Worm (Caenorhabditis elegans) whole organism, late embryonic: ENCODE data around the gene npp-5.

Experiments used
- K02D7.2 ChIP-seq: sonication (generic microtip); optimal IDR thresholded peaks from 2 replicates; lab custom pipeline; 2017; ENCODE audit warnings: mild to moderate bottlenecking, missing genetic modification characterization, missing compliant biosample characterization
- T23F11.4 ChIP-seq: fragments of 200-800 bp; sonication (Bioruptor generic); optimal IDR thresholded peaks from 2 replicates; lab custom pipeline; 2018; ENCODE audit warnings: mild to moderate bottlenecking, missing genetic modification characterization, missing compliant biosample characterization
- Y22D7AL.16 ChIP-seq: sonication (generic microtip); optimal IDR thresholded peaks from 2 replicates; lab custom pipeline; 2016; ENCODE audit warnings: missing genetic modification characterization, missing compliant biosample characterization
- ahr-1 ChIP-seq: sonication (generic microtip); optimal IDR thresholded peaks from 2 replicates; lab custom pipeline; 2016; ENCODE audit warnings: missing genetic modification characterization, missing compliant biosample characterization
- ceh-14 ChIP-seq: sonication (generic microtip); optimal IDR thresholded peaks from 2 replicates; lab custom pipeline; 2016; ENCODE audit warnings: missing genotype, missing genetic modification characterization, missing compliant biosample characterization
- ceh-19 ChIP-seq: fragments of 200-800 bp; sonication (Bioruptor generic); optimal IDR thresholded peaks from 2 replicates; lab custom pipeline; 2018; ENCODE audit warnings: mild to moderate bottlenecking, missing genetic modification characterization, missing compliant biosample characterization
- ceh-2 ChIP-seq: sonication (generic microtip); optimal IDR thresholded peaks from 2 replicates; lab custom pipeline; 2016; ENCODE audit warnings: missing genotype, missing genetic modification characterization, missing compliant biosample characterization
- ceh-22 ChIP-seq: sonication (generic microtip); optimal IDR thresholded peaks from 2 replicates; lab custom pipeline; 2017; ENCODE audit warnings: missing biosample characterization, missing genetic modification characterization
- ceh-24 ChIP-seq: sonication (generic microtip); optimal IDR thresholded peaks from 2 replicates; lab custom pipeline; 2016; ENCODE audit warnings: mild to moderate bottlenecking, missing genetic modification characterization, missing compliant biosample characterization
- ceh-30 ChIP-seq: fragments of 150-350 bp; optimal IDR thresholded peaks from 2 replicates; lab custom pipeline; 2014; ENCODE audit warnings: missing biosample characterization, missing genetic modification characterization
- ceh-31 ChIP-seq: sonication (generic microtip); optimal IDR thresholded peaks from 2 replicates; lab custom pipeline; 2016; ENCODE audit warnings: missing genetic modification characterization, missing compliant biosample characterization
- ceh-34 ChIP-seq: sonication (generic microtip); optimal IDR thresholded peaks from 2 replicates; lab custom pipeline; 2016; ENCODE audit warnings: mild to moderate bottlenecking, missing genetic modification characterization, missing compliant biosample characterization
- ceh-45 ChIP-seq: fragments of 200-800 bp; sonication (Bioruptor generic); IDR thresholded peaks from 2 replicates; pipeline ENCODE4 v1.3.6; 2022; ENCODE audit warnings: missing genetic modification reagents, missing genetic modification characterization, missing compliant biosample characterization
- ceh-48 ChIP-seq: sonication (generic microtip); optimal IDR thresholded peaks from 2 replicates; lab custom pipeline; 2016; ENCODE audit warnings: missing genetic modification characterization, inconsistent platforms, missing compliant biosample characterization
- ceh-6 ChIP-seq: fragments of 200-800 bp; sonication (Bioruptor generic); optimal IDR thresholded peaks from 2 replicates; lab custom pipeline; 2018; ENCODE audit warnings: mild to moderate bottlenecking, missing genetic modification characterization, missing compliant biosample characterization
- ceh-9 ChIP-seq: sonication (generic microtip); optimal IDR thresholded peaks from 2 replicates; lab custom pipeline; 2016; ENCODE audit warnings: mild to moderate bottlenecking, missing genetic modification characterization, inconsistent platforms, missing compliant biosample characterization
- dmd-4 ChIP-seq: sonication (generic microtip); optimal IDR thresholded peaks from 2 replicates; lab custom pipeline; 2016; ENCODE audit warnings: borderline replicate concordance, missing genetic modification characterization, missing compliant biosample characterization
- elt-4 ChIP-seq: sonication (generic microtip); optimal IDR thresholded peaks from 2 replicates; lab custom pipeline; 2016; ENCODE audit warnings: missing genetic modification characterization, missing compliant biosample characterization
- gmeb-2 ChIP-seq: sonication (generic microtip); optimal IDR thresholded peaks from 2 replicates; lab custom pipeline; 2016; ENCODE audit warnings: missing genetic modification characterization, inconsistent platforms, missing compliant biosample characterization
- hlh-15 ChIP-seq: sonication (generic microtip); optimal IDR thresholded peaks from 2 replicates; lab custom pipeline; 2016; ENCODE audit warnings: missing genetic modification characterization, missing compliant biosample characterization
- hlh-30 ChIP-seq: sonication (generic microtip); optimal IDR thresholded peaks from 2 replicates; lab custom pipeline; 2017; ENCODE audit warnings: antibody characterized with exemption, missing genetic modification characterization, missing compliant biosample characterization; ENCODE audit not compliant: insufficient read depth
- hlh-6 ChIP-seq: sonication (generic microtip); optimal IDR thresholded peaks from 2 replicates; lab custom pipeline; 2016; ENCODE audit warnings: missing genotype, missing genetic modification characterization, missing compliant biosample characterization
- hlh-8 ChIP-seq: sonication (generic microtip); optimal IDR thresholded peaks from 2 replicates; lab custom pipeline; 2016; ENCODE audit warnings: missing genotype, missing genetic modification characterization, missing compliant biosample characterization
- lin-11 ChIP-seq: fragments of 200-800 bp; sonication (Bioruptor generic); optimal IDR thresholded peaks from 2 replicates; lab custom pipeline; 2018; ENCODE audit warnings: mild to moderate bottlenecking, missing genetic modification characterization, missing compliant biosample characterization
- madf-2 ChIP-seq: sonication (generic microtip); optimal IDR thresholded peaks from 2 replicates; lab custom pipeline; 2017; ENCODE audit warnings: missing genetic modification characterization, missing compliant biosample characterization
- nfya-1 ChIP-seq: sonication (generic microtip); optimal IDR thresholded peaks from 2 replicates; lab custom pipeline; 2017; ENCODE audit warnings: missing genetic modification characterization, mild to moderate bottlenecking, missing compliant biosample characterization, antibody characterized with exemption, moderate library complexity
- nhr-232 ChIP-seq: sonication (generic microtip); optimal IDR thresholded peaks from 2 replicates; lab custom pipeline; 2016; ENCODE audit warnings: missing genetic modification characterization, missing compliant biosample characterization
- npax-4 ChIP-seq: sonication (generic microtip); optimal IDR thresholded peaks from 2 replicates; lab custom pipeline; 2016; ENCODE audit warnings: missing genetic modification characterization, missing compliant biosample characterization
- pag-3 ChIP-seq: sonication (generic microtip); optimal IDR thresholded peaks from 2 replicates; lab custom pipeline; 2016; ENCODE audit warnings: missing compliant biosample characterization, missing genetic modification characterization, borderline replicate concordance
- pat-9 ChIP-seq: fragments of 200-800 bp; sonication (Bioruptor generic); optimal IDR thresholded peaks from 2 replicates; lab custom pipeline; 2018; ENCODE audit warnings: mild to moderate bottlenecking, missing genetic modification characterization, moderate library complexity, missing compliant biosample characterization
- pax-1 ChIP-seq: fragments of 150-350 bp; optimal IDR thresholded peaks from 2 replicates; lab custom pipeline; 2014; ENCODE audit warnings: missing biosample characterization, missing genetic modification characterization
- pha-2 ChIP-seq: sonication (generic microtip); optimal IDR thresholded peaks from 2 replicates; lab custom pipeline; 2017; ENCODE audit warnings: mild to moderate bottlenecking, missing genetic modification characterization, missing compliant biosample characterization
- pqm-1 ChIP-seq: sonication (generic microtip); optimal IDR thresholded peaks from 2 replicates; lab custom pipeline; 2016; ENCODE audit warnings: missing genetic modification characterization, missing compliant biosample characterization
- pros-1 ChIP-seq: fragments of 150-350 bp; optimal IDR thresholded peaks from 2 replicates; lab custom pipeline; 2014; ENCODE audit warnings: missing biosample characterization, missing genetic modification reagents, missing genetic modification characterization
- ref-2 ChIP-seq: sonication (generic microtip); optimal IDR thresholded peaks from 2 replicates; lab custom pipeline; 2016; ENCODE audit warnings: missing genetic modification characterization, missing compliant biosample characterization
- rnt-1 ChIP-seq: sonication (generic microtip); optimal IDR thresholded peaks from 2 replicates; lab custom pipeline; 2016; ENCODE audit warnings: missing genetic modification characterization, missing compliant biosample characterization
- sdc-2 ChIP-seq: sonication (generic microtip); optimal IDR thresholded peaks from 2 replicates; lab custom pipeline; 2016; ENCODE audit warnings: missing genotype, missing genetic modification characterization, missing compliant biosample characterization
- syd-9 ChIP-seq: sonication (generic microtip); optimal IDR thresholded peaks from 2 replicates; lab custom pipeline; 2016; ENCODE audit warnings: mild to moderate bottlenecking, missing genetic modification characterization, moderate library complexity, missing compliant biosample characterization
- tbx-2 ChIP-seq: sonication (generic microtip); optimal IDR thresholded peaks from 2 replicates; lab custom pipeline; 2016; ENCODE audit warnings: missing genetic modification characterization, missing compliant biosample characterization
- tbx-7 ChIP-seq: sonication (generic microtip); optimal IDR thresholded peaks from 2 replicates; lab custom pipeline; 2016; ENCODE audit warnings: missing genotype, missing genetic modification characterization, missing compliant biosample characterization
- zip-5 ChIP-seq: sonication (generic microtip); optimal IDR thresholded peaks from 2 replicates; lab custom pipeline; 2016; ENCODE audit warnings: missing genetic modification characterization, missing compliant biosample characterization
- ztf-16 ChIP-seq: sonication (generic microtip); optimal IDR thresholded peaks from 2 replicates; lab custom pipeline; 2017; ENCODE audit warnings: missing genetic modification characterization, missing compliant biosample characterization

npp-5 gene

DNA sequence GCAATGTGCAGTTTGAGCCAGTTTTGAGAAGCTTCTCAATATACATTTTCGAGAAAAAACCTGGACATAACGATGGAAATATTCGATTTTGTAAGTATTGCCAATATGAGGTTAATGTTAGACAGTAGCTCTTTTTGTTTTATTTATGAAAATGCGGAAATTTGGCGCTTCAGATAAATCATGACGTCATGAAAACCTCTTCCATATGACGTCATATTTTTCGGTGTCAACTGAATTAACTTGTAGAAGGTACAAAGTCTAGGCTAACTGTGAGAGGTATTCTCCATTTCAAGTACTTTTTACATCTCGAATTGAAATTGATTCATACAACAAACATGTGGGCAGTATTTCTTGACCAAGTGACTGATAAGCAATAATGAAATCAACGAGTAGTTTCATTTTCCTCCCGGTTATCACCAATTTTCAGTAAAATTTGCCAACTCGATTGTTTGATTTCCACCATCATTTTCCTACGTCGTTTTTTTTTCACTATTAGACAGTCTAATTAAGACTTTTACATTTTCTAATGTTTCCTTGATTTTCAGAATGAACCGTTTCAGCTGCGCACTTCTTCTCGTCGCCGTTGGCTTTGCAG is 28.3 kb downstream of the npp-5 start, which contains the start of gene F54D5.3:
Gene F54D5.3 (plus strand): TSS at position 546 of the 595 bp plus-strand sequence.
- no peak for TF ChIP-seq ceh-6
- TF ChIP-seq ceh-2 (tag; lab: Kevin White, UChicago): no peak
- no peak for TF ChIP-seq madf-2
- TF ChIP-seq pag-3 (tag; lab: Kevin White, UChicago): no peak
- TF ChIP-seq ztf-16 (tag; lab: Kevin White, UChicago): no peak
- TF ChIP-seq npax-4 (tag; lab: Kevin White, UChicago): no peak
- no peak for TF ChIP-seq pqm-1 (tag; lab: Kevin White, UChicago)
- no peak for TF ChIP-seq ceh-24
- TF ChIP-seq Y22D7AL.16 (tag; lab: Kevin White, UChicago): no peak

DNA sequence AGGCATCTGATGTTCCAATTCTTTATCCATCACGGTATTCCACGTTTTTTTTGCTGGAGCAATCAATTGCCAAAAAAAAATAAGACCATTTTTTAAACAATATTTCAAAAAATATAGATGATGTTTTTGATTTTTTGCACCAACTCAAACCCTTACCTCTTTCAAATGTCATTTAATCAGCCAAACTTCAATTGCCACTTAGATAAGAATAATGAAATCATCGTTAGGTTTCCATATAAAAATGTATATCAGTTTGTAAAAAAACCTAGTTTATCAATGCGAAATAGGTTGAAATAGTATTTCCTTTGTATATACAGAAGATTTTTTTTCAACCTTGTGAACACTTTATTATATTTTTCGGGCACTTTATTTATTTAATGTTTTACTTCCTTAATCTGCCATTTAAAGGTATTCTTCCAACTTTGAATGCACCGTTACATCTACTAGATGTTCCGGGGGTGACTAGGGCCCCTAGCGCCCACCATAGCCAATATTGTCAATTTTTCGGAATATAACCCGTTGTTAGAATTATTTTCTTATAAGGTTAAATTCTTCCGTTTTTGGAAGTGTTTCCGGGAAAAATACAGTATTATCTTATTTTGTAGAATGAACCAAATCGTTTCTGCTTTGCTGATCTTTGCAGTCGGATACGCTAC is 30.3 kb downstream of the npp-5 start, which contains the start of the genes F54D5.23 and F54D5.4:
Gene F54D5.23 (minus strand): TSS at position 75 of the 656 bp plus-strand sequence.
Gene F54D5.4 (plus strand): TSS at position 606 of the 656 bp plus-strand sequence.
- TF ChIP-seq ceh-19 (GFP tag; lab: Kevin White, UChicago): no peak
- TF ChIP-seq ceh-45: no peak
- no peak for TF ChIP-seq ceh-6
- TF ChIP-seq npax-4 (tag; lab: Kevin White, UChicago): no peak
- TF ChIP-seq ceh-30 (tag; lab: Kevin White, UChicago): no peak
- no peak for TF ChIP-seq ceh-31 (tag; lab: Kevin White, UChicago)
- TF ChIP-seq zip-5 (tag; lab: Kevin White, UChicago): no peak

DNA sequence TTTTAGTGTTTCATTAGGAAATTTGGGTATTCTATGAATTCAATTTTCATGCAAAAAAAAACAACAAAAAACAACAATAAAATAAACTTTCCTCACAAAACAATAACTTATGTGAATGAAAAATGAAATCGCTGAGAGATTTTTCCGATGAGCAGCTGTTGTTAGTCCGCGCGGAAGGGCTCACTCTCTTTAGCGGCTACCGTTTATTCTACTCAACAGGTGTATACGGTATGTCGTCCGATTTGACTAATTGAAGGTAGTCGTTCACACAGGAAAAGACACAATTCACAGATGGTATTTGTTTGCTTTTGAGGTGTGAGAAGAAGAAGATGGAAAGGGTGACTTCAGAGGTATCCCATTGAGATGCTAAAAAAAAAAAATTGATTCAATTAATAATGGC is 30.9 kb downstream of the npp-5 start:
- no peak for TF ChIP-seq hlh-6 (tag; lab: Kevin White, UChicago)
- no peak for TF ChIP-seq ceh-30 (tag; lab: Kevin White, UChicago)
- TF ChIP-seq nfya-1 (tag; lab: Kevin White, UChicago): no peak
- no peak for TF ChIP-seq nhr-232 (tag; lab: Kevin White, UChicago)
- no peak for TF ChIP-seq lin-11 (tag; lab: Kevin White, UChicago)
- TF ChIP-seq hlh-8: no peak
- TF ChIP-seq tbx-2 (tag; lab: Kevin White, UChicago): no peak
- no peak for TF ChIP-seq syd-9 (tag; lab: Kevin White, UChicago)
- no peak for TF ChIP-seq npax-4 (tag; lab: Kevin White, UChicago)
- TF ChIP-seq ceh-31 (tag; lab: Kevin White, UChicago): no peak
- TF ChIP-seq Y22D7AL.16 (tag; lab: Kevin White, UChicago): no peak
- no peak for TF ChIP-seq gmeb-2 (tag; lab: Kevin White, UChicago)
- TF ChIP-seq ahr-1 (tag; lab: Kevin White, UChicago): no peak
- TF ChIP-seq ceh-48 (tag; lab: Kevin White, UChicago): no peak
- no peak for TF ChIP-seq pha-2 (tag; lab: Kevin White, UChicago)
- no peak for TF ChIP-seq pax-1 (tag; lab: Kevin White, UChicago)
- no peak for TF ChIP-seq pat-9
- TF ChIP-seq ceh-22 (tag; lab: Kevin White, UChicago): no peak
- TF ChIP-seq sdc-2 (tag; lab: Kevin White, UChicago): no peak
- TF ChIP-seq elt-4 (tag; lab: Kevin White, UChicago): no peak

DNA sequence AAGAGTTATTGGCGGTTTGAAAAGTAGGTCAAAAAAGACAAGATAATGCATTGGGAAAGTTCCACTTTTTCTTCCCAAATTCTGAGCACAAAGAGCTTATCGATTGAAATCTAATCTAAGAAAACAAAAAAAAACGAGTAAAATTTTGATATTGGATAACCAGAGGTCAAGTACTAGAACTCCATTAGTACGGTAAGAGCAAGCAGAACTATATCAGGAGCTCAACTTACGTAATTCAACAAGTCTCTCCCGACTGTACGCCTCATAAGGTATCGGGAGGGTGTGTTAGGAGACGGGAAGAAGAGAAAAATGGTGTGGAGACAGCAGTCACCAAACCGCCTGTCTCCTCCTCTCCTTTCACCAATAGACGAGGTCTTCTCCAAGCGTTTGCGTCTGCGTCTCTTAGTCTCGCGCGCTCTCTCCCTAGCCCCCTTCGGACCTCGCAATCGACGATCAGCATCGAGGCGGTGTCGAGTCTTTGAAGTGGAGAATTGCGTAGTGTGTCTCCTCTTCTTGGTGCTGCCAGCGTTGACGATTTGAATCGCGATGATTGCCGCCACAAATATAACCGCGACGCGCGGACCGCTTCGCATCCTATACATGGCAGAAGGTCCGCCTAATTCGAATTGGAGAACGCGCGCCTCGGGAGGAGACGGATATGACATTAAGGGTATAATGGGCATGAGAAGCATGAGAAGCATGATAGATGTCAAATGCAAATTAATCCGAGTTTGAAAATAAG is 32.5 kb downstream of the npp-5 start, which contains the start of gene F54D5.5:
Gene F54D5.5 (minus strand): TSS at position 51 of the 742 bp plus-strand sequence.
- TF ChIP-seq pros-1 (tag; lab: Kevin White, UChicago) (peak; percentile 17), hlh-15 (tag; lab: Kevin White, UChicago) (no peak), K02D7.2 (no peak), T23F11.4 (GFP tag; lab: Kevin White, UChicago) (no peak), ref-2 (tag; lab: Kevin White, UChicago) (peak; percentile 66), pag-3 (tag; lab: Kevin White, UChicago) (no peak), nfya-1 (tag; lab: Kevin White, UChicago) (peak; percentile 82), rnt-1 (tag; lab: Kevin White, UChicago) (peak; percentile 58), ceh-14 (tag; lab: Kevin White, UChicago) (peak; percentile 76), ceh-48 (tag; lab: Kevin White, UChicago) (no peak), ceh-34 (peak; percentile 68), ceh-9 (tag; lab: Kevin White, UChicago) (no peak), ceh-31 (tag; lab: Kevin White, UChicago) (peak; percentile 89), hlh-8 (no peak), tbx-7 (tag; lab: Kevin White, UChicago) (peak; percentile 9), hlh-6 (tag; lab: Kevin White, UChicago) (no peak), dmd-4 (tag; lab: Kevin White, UChicago) (peak; percentile 33), npax-4 (tag; lab: Kevin White, UChicago) (no peak), tbx-2 (tag; lab: Kevin White, UChicago) (peak; percentile 77), sdc-2 (tag; lab: Kevin White, UChicago) (peak; percentile 34), hlh-30 (peak; percentile 59)
